Fruit fly (Drosophila melanogaster): ENCODE data around the gene Pcp.

Gene Pcp

dm6 chr2L:7065687-7066086, 44.2 kb downstream of the Pcp start, which contains the start of gene Nuf2 (continued):
- TF ChIP-seq D (optimal IDR thresholded peaks at IDR 0.05) (no peak), D (GFP tag; optimal IDR thresholded peaks at IDR 0.05) (no peak), CG18011 (GFP tag; optimal IDR thresholded peaks at IDR 0.05) (peak; percentile 18), gfzf (GFP tag; optimal IDR thresholded peaks at IDR 0.05) (peak; percentile 95), B-H1 (GFP tag; IDR thresholded peaks at IDR 0.05) (no peak), CG15269 (tag; optimal IDR thresholded peaks at IDR 0.05) (no peak), sens (GFP tag) (peak; percentile 47), CG10274 (GFP tag; optimal IDR thresholded peaks at IDR 0.05) (no peak), org-1 (GFP tag; optimal IDR thresholded peaks at IDR 0.05) (no peak), Sin3A (optimal IDR thresholded peaks at IDR 0.05) (peak; percentile 61), Bgb (GFP tag; IDR thresholded peaks at IDR 0.05; ENCODE audit: partially characterized antibody) (no peak), CG17568 (GFP tag; optimal IDR thresholded peaks at IDR 0.05) (no peak), wdn (GFP tag; IDR thresholded peaks at IDR 0.05) (no peak), CG12299 (tag; optimal IDR thresholded peaks at IDR 0.05) (no peak), CG4617 (GFP tag; optimal IDR thresholded peaks at IDR 0.05; ENCODE audit: borderline replicate concordance) (peak; percentile 43), CG1024 (GFP tag; IDR thresholded peaks at IDR 0.05) (peak; percentile 56), CG2678 (tag; optimal IDR thresholded peaks at IDR 0.05) (no peak), tio (GFP tag; optimal IDR thresholded peaks at IDR 0.05) (no peak), CG8478 (optimal IDR thresholded peaks at IDR 0.05) (no peak), knrl (GFP tag; IDR thresholded peaks at IDR 0.05; ENCODE audit: partially characterized antibody) (peak; percentile 35; the same call in 1 of the 3 replicates), CG6765 (GFP tag; optimal IDR thresholded peaks at IDR 0.05) (no peak), ATbp (GFP tag; optimal IDR thresholded peaks at IDR 0.05) (no peak), Ptx1 (GFP tag; IDR thresholded peaks at IDR 0.05) (no peak), CG32532 (GFP tag; IDR thresholded peaks at IDR 0.05) (0 out of 2 replicates have a peak, but pooled peaks have one; percentile 21), ham (GFP tag; IDR thresholded peaks at IDR 0.05) (no peak), pita (GFP tag; optimal IDR thresholded peaks at IDR 0.05) (no peak), CG15601 (tag; optimal IDR thresholded peaks at IDR 0.05) (no peak), zf30C (GFP tag; optimal IDR thresholded peaks at IDR 0.05) (no peak), CG1647 (GFP tag; optimal IDR thresholded peaks at IDR 0.05) (no peak), Mes4 (GFP tag; optimal IDR thresholded peaks at IDR 0.05) (no peak), Fer1 (GFP tag; optimal IDR thresholded peaks at IDR 0.05) (no peak), CG2202 (tag; optimal IDR thresholded peaks at IDR 0.05) (no peak), B-H2 (GFP tag; optimal IDR thresholded peaks at IDR 0.05) (no peak), phol (tag; optimal IDR thresholded peaks at IDR 0.05) (peak; percentile 59), CG11723 (GFP tag; optimal IDR thresholded peaks at IDR 0.05) (no peak), BtbVII (GFP tag; optimal IDR thresholded peaks at IDR 0.05) (no peak), Lhr (GFP tag; optimal IDR thresholded peaks at IDR 0.05) (peak; percentile 88), unc-4 (GFP tag; IDR thresholded peaks at IDR 0.05; ENCODE audit: partially characterized antibody) (no peak), Antp (GFP tag; optimal IDR thresholded peaks at IDR 0.05) (no peak), stwl (tag; optimal IDR thresholded peaks at IDR 0.05) (peak; percentile 70), vnd (GFP tag; IDR thresholded peaks at IDR 0.05; ENCODE audit: partially characterized antibody) (no peak), sisA (GFP tag; IDR thresholded peaks at IDR 0.05) (no peak), CG12659 (GFP tag; optimal IDR thresholded peaks at IDR 0.05) (peak; percentile 41), CG6689 (GFP tag; IDR thresholded peaks at IDR 0.05) (no peak), D19A (tag; optimal IDR thresholded peaks at IDR 0.05) (no peak), Stat92E (GFP tag; optimal IDR thresholded peaks at IDR 0.05) (no peak), da (GFP tag; optimal IDR thresholded peaks at IDR 0.05) (no peak), NC2β (GFP tag; optimal IDR thresholded peaks at IDR 0.05) (no peak), otp (GFP tag; IDR thresholded peaks at IDR 0.05) (no peak), onecut (GFP tag; IDR thresholded peaks at IDR 0.05) (no peak), CG7357 (GFP tag; IDR thresholded peaks at IDR 0.05) (peak; percentile 95), rib (GFP tag; IDR thresholded peaks at IDR 0.05) (no peak)
